Fruit fly (Drosophila melanogaster) whole organism, embryonic: ENCODE measurements around the gene CG44837.

Source experiments
- Antp ChIP-seq: fragments of 200-800 bp; sonication (Bioruptor generic); optimal IDR thresholded peaks from 3 replicates; lab custom pipeline; 2016; ENCODE audit warnings: missing biosample characterization, missing genetic modification characterization
- CG11504 ChIP-seq: fragments of 200-800 bp; sonication (Bioruptor generic); optimal IDR thresholded peaks from 3 replicates; lab custom pipeline; 2019; ENCODE audit warnings: missing biosample characterization, mild to moderate bottlenecking, missing genetic modification characterization, moderate library complexity
- CG13287 ChIP-seq: fragments of 200-800 bp; sonication (Bioruptor generic); IDR thresholded peaks from 2 replicates; pipeline ENCODE4 v1.3.6; 2022; ENCODE audit warnings: missing biosample characterization, missing genetic modification characterization; ENCODE audit not compliant: partially characterized antibody
- CG13624 ChIP-seq: fragments of 200-800 bp; sonication (Bioruptor generic); optimal IDR thresholded peaks from 2 replicates; lab custom pipeline; 2016; ENCODE audit warnings: missing biosample characterization, missing genetic modification characterization
- CG14860 ChIP-seq: fragments of 200-800 bp; sonication (Bioruptor generic); IDR thresholded peaks from 3 replicates; pipeline ENCODE4 v1.3.6; 2022; ENCODE audit warnings: missing biosample characterization, missing genetic modification characterization; ENCODE audit not compliant: partially characterized antibody
- CG16813 ChIP-seq: fragments of 200-800 bp; sonication (Bioruptor generic); IDR thresholded peaks from 3 replicates; pipeline ENCODE4 v1.3.6; 2022; ENCODE audit warnings: missing biosample characterization, missing genetic modification characterization; ENCODE audit not compliant: partially characterized antibody
- CG17328 ChIP-seq: fragments of 200-800 bp; sonication (Bioruptor generic); IDR thresholded peaks from 2 replicates; pipeline ENCODE4 v1.3.6; 2022; ENCODE audit warnings: missing biosample characterization, missing genetic modification characterization
- CG17361 ChIP-seq: fragments of 200-800 bp; sonication (Bioruptor generic); IDR thresholded peaks from 3 replicates; pipeline ENCODE4 v1.3.6; 2022; ENCODE audit warnings: missing biosample characterization, missing genetic modification characterization
- CG2120 ChIP-seq: fragments of 200-800 bp; sonication (Bioruptor generic); optimal IDR thresholded peaks from 3 replicates; lab custom pipeline; 2016; ENCODE audit warnings: missing biosample characterization, missing genetic modification characterization
- CG3726 ChIP-seq: fragments of 200-800 bp; sonication (Bioruptor generic); IDR thresholded peaks from 3 replicates; pipeline ENCODE4, ENCODE4 v1.3.6; 2022; ENCODE audit warnings: missing biosample characterization, missing genetic modification characterization
- CG3995 ChIP-seq: fragments of 200-800 bp; sonication (Bioruptor generic); optimal IDR thresholded peaks from 3 replicates; lab custom pipeline; 2016; ENCODE audit warnings: missing biosample characterization, missing genetic modification characterization
- CG6791 ChIP-seq: fragments of 200-800 bp; sonication (Bioruptor generic); IDR thresholded peaks from 3 replicates; pipeline ENCODE4 v1.3.6; 2022; ENCODE audit warnings: missing biosample characterization, missing genetic modification characterization; ENCODE audit not compliant: partially characterized antibody
- CG6854 ChIP-seq: fragments of 200-800 bp; sonication (Bioruptor generic); optimal IDR thresholded peaks from 3 replicates; lab custom pipeline; 2017; ENCODE audit warnings: missing biosample characterization, mild to moderate bottlenecking, missing genetic modification characterization
- CG8478 ChIP-seq: fragments of >200 bp; optimal IDR thresholded peaks from 2 replicates; lab custom pipeline; 2018
- CG8944 ChIP-seq: fragments of 200-800 bp; sonication (Bioruptor generic); optimal IDR thresholded peaks from 3 replicates; lab custom pipeline; 2016; ENCODE audit warnings: missing biosample characterization, missing genetic modification characterization
- CTCF ChIP-seq: fragments of 200-800 bp; sonication (Bioruptor generic); optimal IDR thresholded peaks from 2 replicates; lab custom pipeline; 2017; ENCODE audit warnings: missing biosample characterization, mild to moderate bottlenecking, missing genetic modification characterization, moderate library complexity
- D19B ChIP-seq: fragments of 200-800 bp; sonication (Bioruptor generic); optimal IDR thresholded peaks from 2 replicates; lab custom pipeline; 2017; ENCODE audit warnings: missing biosample characterization, mild to moderate bottlenecking, missing genetic modification characterization
- Dll ChIP-seq: fragments of 200-800 bp; sonication (Bioruptor generic); IDR thresholded peaks from 4 replicates; pipeline ENCODE4 v1.3.6; 2022; ENCODE audit warnings: missing biosample characterization, missing genetic modification characterization; ENCODE audit not compliant: partially characterized antibody
- HLH4C ChIP-seq: fragments of 200-800 bp; sonication (Bioruptor generic); IDR thresholded peaks from 3 replicates; pipeline ENCODE4 v1.3.6; 2022; ENCODE audit warnings: missing biosample characterization, missing genetic modification characterization; ENCODE audit not compliant: partially characterized antibody
- Hand ChIP-seq: fragments of 200-800 bp; sonication (Bioruptor generic); optimal IDR thresholded peaks from 2 replicates; lab custom pipeline; 2017; ENCODE audit warnings: mild to moderate bottlenecking, missing biosample characterization, missing genetic modification reagents, missing genetic modification characterization
- NFAT ChIP-seq: fragments of 200-800 bp; sonication (Bioruptor generic); IDR thresholded peaks from 2 replicates; pipeline ENCODE4 v1.3.6; 2022; ENCODE audit warnings: missing biosample characterization, missing genetic modification characterization
- NfI ChIP-seq: fragments of 200-800 bp; sonication (Bioruptor generic); optimal IDR thresholded peaks from 3 replicates; lab custom pipeline; 2018; ENCODE audit warnings: missing biosample characterization, mild to moderate bottlenecking, missing genetic modification characterization, moderate library complexity
- Opbp ChIP-seq: fragments of 200-800 bp; sonication (Bioruptor generic); IDR thresholded peaks from 3 replicates; pipeline ENCODE4 v1.3.6; 2022; ENCODE audit warnings: missing biosample characterization, missing genetic modification characterization; ENCODE audit not compliant: partially characterized antibody
- Scr ChIP-seq: fragments of 200-800 bp; sonication (Bioruptor generic); IDR thresholded peaks from 2 replicates; pipeline ENCODE4 v1.3.6; 2022; ENCODE audit warnings: missing biosample characterization, missing genetic modification characterization; ENCODE audit not compliant: partially characterized antibody
- Spps ChIP-seq: fragments of 200-800 bp; sonication (Bioruptor generic); optimal IDR thresholded peaks from 2 replicates; lab custom pipeline; 2018; ENCODE audit warnings: missing biosample characterization, mild to moderate bottlenecking, missing genetic modification characterization
- bbx ChIP-seq: fragments of 200-800 bp; sonication (Bioruptor generic); IDR thresholded peaks from 2 replicates; pipeline ENCODE4 v1.3.6; 2022; ENCODE audit warnings: missing biosample characterization, missing genetic modification characterization; ENCODE audit not compliant: partially characterized antibody
- chinmo ChIP-seq: fragments of 200-800 bp; sonication (Bioruptor generic); IDR thresholded peaks from 4 replicates; pipeline ENCODE4 v1.3.6; 2022; ENCODE audit warnings: missing biosample characterization, missing genetic modification characterization; ENCODE audit not compliant: partially characterized antibody
- dmrt11E ChIP-seq: fragments of 200-800 bp; sonication (Bioruptor generic); optimal IDR thresholded peaks from 3 replicates; lab custom pipeline; 2018; ENCODE audit warnings: missing biosample characterization, mild to moderate bottlenecking, missing genetic modification characterization, moderate library complexity
- gcm2 ChIP-seq: fragments of 200-800 bp; sonication (Bioruptor generic); optimal IDR thresholded peaks from 2 replicates; lab custom pipeline; 2016; ENCODE audit warnings: missing biosample characterization, missing genetic modification characterization
- gfzf ChIP-seq: fragments of 200-800 bp; sonication (Bioruptor generic); optimal IDR thresholded peaks from 2 replicates; lab custom pipeline; 2016; ENCODE audit warnings: missing biosample characterization, mild to moderate bottlenecking, missing genetic modification characterization, moderate library complexity
- gro ChIP-seq: fragments of 200-800 bp; sonication (Bioruptor generic); optimal IDR thresholded peaks from 2 replicates; lab custom pipeline; 2016; ENCODE audit warnings: missing biosample characterization, missing genetic modification characterization
- hb ChIP-seq: fragments of 200-800 bp; sonication (Bioruptor generic); IDR thresholded peaks from 3 replicates; pipeline ENCODE4 v1.3.6; 2022; ENCODE audit warnings: missing biosample characterization, missing genetic modification characterization; ENCODE audit not compliant: partially characterized antibody
- hbn ChIP-seq: fragments of 200-800 bp; sonication (Bioruptor generic); IDR thresholded peaks from 2 replicates; pipeline ENCODE4 v1.3.6; 2022; ENCODE audit warnings: missing biosample characterization, missing genetic modification characterization; ENCODE audit not compliant: partially characterized antibody
- inv ChIP-seq: fragments of 200-800 bp; sonication (Bioruptor generic); IDR thresholded peaks from 2 replicates; pipeline ENCODE4 v1.3.6; 2022; ENCODE audit warnings: missing biosample characterization, missing genetic modification characterization; ENCODE audit not compliant: partially characterized antibody
- slou ChIP-seq: fragments of 200-800 bp; sonication (Bioruptor generic); optimal IDR thresholded peaks from 3 replicates; lab custom pipeline; 2016; ENCODE audit warnings: missing biosample characterization, missing genetic modification characterization
- sna ChIP-seq: fragments of 200-800 bp; sonication (Bioruptor generic); IDR thresholded peaks from 2 replicates; pipeline ENCODE4 v1.3.6; 2022; ENCODE audit warnings: missing biosample characterization, missing genetic modification characterization; ENCODE audit not compliant: partially characterized antibody
- sob ChIP-seq: fragments of 200-800 bp; sonication (Bioruptor generic); IDR thresholded peaks from 2 replicates; pipeline ENCODE4 v1.3.6; 2022; ENCODE audit warnings: missing biosample characterization, missing genetic modification characterization
- stwl ChIP-seq: fragments of 200-800 bp; sonication (Bioruptor generic); optimal IDR thresholded peaks from 3 replicates; lab custom pipeline; 2018; ENCODE audit warnings: missing biosample characterization, mild to moderate bottlenecking, missing genetic modification characterization, moderate library complexity
- tll ChIP-seq, 2 experiments: fragments of 200-800 bp in 1 of 2; fragments of >200 bp in 1 of 2; sonication (Bioruptor generic) in 1 of 2; optimal IDR thresholded peaks; 2 replicates each; lab custom pipeline; 2017 to 2019; ENCODE audit warnings: missing biosample characterization in 2 of 2, missing genetic modification characterization in 2 of 2, mild to moderate bottlenecking in 1 of 2, moderate library complexity in 1 of 2
- tna ChIP-seq: fragments of 200-800 bp; sonication (Bioruptor generic); IDR thresholded peaks from 2 replicates; pipeline ENCODE4 v1.3.6; 2022; ENCODE audit warnings: missing biosample characterization, missing genetic modification characterization; ENCODE audit not compliant: partially characterized antibody
- vvl ChIP-seq: fragments of 200-800 bp; sonication (Bioruptor generic); IDR thresholded peaks from 2 replicates; pipeline ENCODE4 v1.3.6; 2022; ENCODE audit warnings: missing biosample characterization, missing genetic modification characterization

Gene CG44837

dm6 chr3L:11815220-11815797 is 123.4 kb downstream of the CG44837 start, which contains the start of gene CG14130 (continued):
- TF ChIP-seq chinmo (GFP tag; lab: Robert Waterston, UW) (peak; percentile 92), CG13624 (GFP tag; lab: Kevin White, UChicago) (no peak), CG17328 (GFP tag; lab: Robert Waterston, UW) (no peak), CTCF (peak; percentile 28), NfI (GFP tag; lab: Kevin White, UChicago) (no peak), bbx (GFP tag; lab: Robert Waterston, UW) (peak; percentile 94), tna (GFP tag; lab: Robert Waterston, UW) (peak; percentile 92), stwl (tag; lab: Kevin White, UChicago) (peak; percentile 58), CG6854 (GFP tag; lab: Kevin White, UChicago) (no peak), CG8944 (GFP tag; lab: Kevin White, UChicago) (no peak), gcm2 (GFP tag; lab: Kevin White, UChicago) (no peak), CG17361 (GFP tag; lab: Robert Waterston, UW) (no peak), Antp (GFP tag; lab: Kevin White, UChicago) (no peak), gro (no peak), tll (GFP tag; optimal IDR thresholded peaks at IDR 0.05; lab: Kevin White, UChicago) (peak in 1 of 2 experiments; percentile 1), hbn (GFP tag; lab: Robert Waterston, UW) (peak; percentile 94), Hand (GFP tag; lab: Kevin White, UChicago) (no peak), gfzf (peak; percentile 18), CG8478 (lab: Kevin White, UChicago) (no peak), dmrt11E (no peak), vvl (GFP tag; lab: Robert Waterston, UW) (0 out of 2 replicates have a peak, but pooled peaks have one; percentile 37), Dll (GFP tag; lab: Robert Waterston, UW) (peak; percentile 94)

- TF ChIP-seq CG11504 (tag; lab: Kevin White, UChicago) (no peak), slou (GFP tag; lab: Kevin White, UChicago) (no peak), CG3995 (GFP tag; lab: Kevin White, UChicago) (no peak), CG3726 (GFP tag; lab: Robert Waterston, UW) (no peak), CG2120 (GFP tag; lab: Kevin White, UChicago) (no peak)
These were observed 124.0 kb downstream of the CG44837 start, which contains the start of gene Cubn2 for dm6 chr3L:11814655-11815054. Gene Cubn2, minus strand, starts transcription at chr3L:11814755.

dm6 chr3L:11801622-11802021 is 137.1 kb downstream of the CG44837 start:
- TF ChIP-seq HLH4C (GFP tag; lab: Robert Waterston, UW) (peak; percentile 79), CG6791 (peak; percentile 33; the same call in 1 of the 3 replicates), Spps (tag; lab: Kevin White, UChicago) (no peak), hb (GFP tag; lab: Robert Waterston, UW) (0 out of 3 replicates have a peak, but pooled peaks have one; percentile 15), sna (0 out of 2 replicates have a peak, but pooled peaks have one; percentile 40), inv (GFP tag; lab: Robert Waterston, UW) (peak; percentile 20; the same call in 1 of the 2 replicates), CG16813 (GFP tag; lab: Robert Waterston, UW) (peak; percentile 52; the same call in 1 of the 3 replicates), CG13287 (peak; percentile 25; the same call in 1 of the 2 replicates), sob (GFP tag; lab: Robert Waterston, UW) (no peak), CG14860 (peak; percentile 62; the same call in 2 of the 3 replicates), Scr (peak; percentile 39; the same call in 1 of the 2 replicates), D19B (GFP tag; lab: Kevin White, UChicago) (peak; percentile 56), NFAT (GFP tag; lab: Robert Waterston, UW) (no peak), Opbp (GFP tag; lab: Robert Waterston, UW) (no peak)
